Fruit fly (Drosophila melanogaster): ENCODE results near the gene Cipc.

The Cipc gene

DNA sequence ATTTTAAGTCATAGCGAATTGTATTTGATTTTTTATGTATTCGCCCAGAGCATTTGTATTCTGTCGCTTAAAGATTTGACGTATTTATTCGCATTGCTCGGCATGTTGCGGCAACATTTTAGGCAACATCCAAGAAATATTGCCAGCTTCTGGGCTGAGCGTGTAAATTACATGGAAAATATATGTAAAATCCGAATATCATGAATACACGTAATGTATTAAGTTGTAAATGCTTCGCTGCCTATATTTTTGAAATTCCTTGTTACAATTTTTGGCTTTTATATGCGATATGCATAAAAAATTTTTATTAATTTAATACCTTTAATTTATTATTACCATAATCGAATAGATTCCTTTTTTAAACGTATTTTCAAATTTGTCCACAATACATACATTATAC lies 23.0 kb downstream of the Cipc start:
- TF ChIP-seq CG32006 (GFP tag; optimal IDR thresholded peaks at IDR 0.05) (no peak), CG4318 (GFP tag; optimal IDR thresholded peaks at IDR 0.05) (no peak), Hr4 (GFP tag; optimal IDR thresholded peaks at IDR 0.05) (no peak), eg (GFP tag; IDR thresholded peaks at IDR 0.05) (no peak), Lpt (GFP tag; optimal IDR thresholded peaks at IDR 0.05) (no peak), CG15336 (GFP tag; IDR thresholded peaks at IDR 0.05) (no peak), cyc (GFP tag; optimal IDR thresholded peaks at IDR 0.05) (no peak), CG6854 (GFP tag; optimal IDR thresholded peaks at IDR 0.05) (no peak)

- no peak for TF ChIP-seq CG6163 (GFP tag; IDR thresholded peaks at IDR 0.05)
- TF ChIP-seq CG3032 (tag; optimal IDR thresholded peaks at IDR 0.05) = no peak
- TF ChIP-seq CG6792 (GFP tag; optimal IDR thresholded peaks at IDR 0.05) = no peak
- no peak for TF ChIP-seq vri (GFP tag; optimal IDR thresholded peaks at IDR 0.05)
- peak; percentile 53 for TF ChIP-seq fkh (GFP tag; optimal IDR thresholded peaks at IDR 0.05)
- TF ChIP-seq cyc (GFP tag; optimal IDR thresholded peaks at IDR 0.05) = no peak
- TF ChIP-seq CG34406 (GFP tag; optimal IDR thresholded peaks at IDR 0.05) = no peak
- no peak for TF ChIP-seq spab (GFP tag; optimal IDR thresholded peaks at IDR 0.05)
- TF ChIP-seq Hr39 (GFP tag; optimal IDR thresholded peaks at IDR 0.05) = peak; percentile 8
Measured at dm6 chr3R:26130586-26130985, 23.9 kb downstream of the Cipc start.

- TF ChIP-seq CG1621 (tag; optimal IDR thresholded peaks at IDR 0.05) = peak; percentile 1
- no peak for TF ChIP-seq spab (GFP tag; optimal IDR thresholded peaks at IDR 0.05)
- TF ChIP-seq net (GFP tag; optimal IDR thresholded peaks at IDR 0.05) = no peak
- TF ChIP-seq Ets96B (tag; optimal IDR thresholded peaks at IDR 0.05) = no peak
Measured at dm6 chr3R:26132854-26133253, 26.2 kb downstream of the Cipc start, which contains the start of gene CG6142. TSS of gene CG6142 (plus strand) at chr3R:26133154.

- TF ChIP-seq Hr39 (GFP tag; optimal IDR thresholded peaks at IDR 0.05) = peak; percentile 29
- TF ChIP-seq CG3032 (tag; optimal IDR thresholded peaks at IDR 0.05) = no peak
- peak; percentile 20 for TF ChIP-seq CG31627 (GFP tag; optimal IDR thresholded peaks at IDR 0.05)
- no peak for TF ChIP-seq CG11294 (GFP tag; IDR thresholded peaks at IDR 0.05)
- TF ChIP-seq Hr38 (GFP tag; optimal IDR thresholded peaks at IDR 0.05) = no peak
- TF ChIP-seq cyc (GFP tag; optimal IDR thresholded peaks at IDR 0.05) = peak; percentile 9
Measured at dm6 chr3R:26137189-26137588, 30.5 kb downstream of the Cipc start.

dm6 chr3R:26170644-26171043 lies 64.0 kb downstream of the Cipc start, which contains the start of gene CG31323:
TSS of gene CG31323 (plus strand) at chr3R:26170847.
- TF ChIP-seq svp (GFP tag) (peak; percentile 47), dac (GFP tag; optimal IDR thresholded peaks at IDR 0.05) (no peak), acj6 (GFP tag; optimal IDR thresholded peaks at IDR 0.05) (no peak), Ets96B (tag; optimal IDR thresholded peaks at IDR 0.05) (no peak), CG7368 (GFP tag; optimal IDR thresholded peaks at IDR 0.05) (no peak)

DNA sequence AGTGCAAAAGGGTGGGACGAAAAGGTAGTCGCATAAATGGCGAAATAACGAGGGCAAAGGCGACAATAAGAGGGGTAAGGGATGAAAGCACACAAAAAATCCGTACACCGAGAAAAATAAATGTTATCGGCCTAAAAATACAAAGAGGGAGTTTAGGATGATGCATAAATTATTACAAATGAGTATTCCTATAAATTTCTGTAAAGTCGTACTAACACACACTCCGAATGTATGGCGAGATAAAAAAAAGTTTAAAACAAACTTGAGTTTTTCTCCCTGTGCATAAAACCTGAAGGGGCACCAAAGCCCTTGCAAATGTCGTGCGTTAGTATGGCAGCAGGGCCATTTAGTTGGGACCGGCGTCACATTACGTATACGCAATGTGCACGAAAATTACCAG lies 65.4 kb downstream of the Cipc start:
- TF ChIP-seq OdsH (GFP tag; optimal IDR thresholded peaks at IDR 0.05) (no peak), svp (GFP tag) (peak; percentile 53), CG10631 (GFP tag; optimal IDR thresholded peaks at IDR 0.05) (no peak), Eip78C (GFP tag) (peak; percentile 76), cyc (GFP tag; optimal IDR thresholded peaks at IDR 0.05) (peak; percentile 26), CG10669 (GFP tag; optimal IDR thresholded peaks at IDR 0.05) (peak; percentile 22), CG3919 (GFP tag; optimal IDR thresholded peaks at IDR 0.05) (peak; percentile 34), CG11902 (GFP tag; optimal IDR thresholded peaks at IDR 0.05) (peak; percentile 8), CG6792 (GFP tag; optimal IDR thresholded peaks at IDR 0.05) (no peak), eg (GFP tag; IDR thresholded peaks at IDR 0.05) (0 out of 3 replicates have a peak, but pooled peaks have one; percentile 36), pdm3 (GFP tag; optimal IDR thresholded peaks at IDR 0.05) (peak; percentile 0), Eip93F (GFP tag; optimal IDR thresholded peaks at IDR 0.05) (no peak), achi (GFP tag; optimal IDR thresholded peaks at IDR 0.05) (no peak), ss (GFP tag; optimal IDR thresholded peaks at IDR 0.05) (no peak), Met (GFP tag; optimal IDR thresholded peaks at IDR 0.05) (peak; percentile 7), topi (GFP tag; optimal IDR thresholded peaks at IDR 0.05) (peak; percentile 18), CG8119 (GFP tag; IDR thresholded peaks at IDR 0.05) (0 out of 3 replicates have a peak, but pooled peaks have one; percentile 23)
